In the genomic region with DNA sequence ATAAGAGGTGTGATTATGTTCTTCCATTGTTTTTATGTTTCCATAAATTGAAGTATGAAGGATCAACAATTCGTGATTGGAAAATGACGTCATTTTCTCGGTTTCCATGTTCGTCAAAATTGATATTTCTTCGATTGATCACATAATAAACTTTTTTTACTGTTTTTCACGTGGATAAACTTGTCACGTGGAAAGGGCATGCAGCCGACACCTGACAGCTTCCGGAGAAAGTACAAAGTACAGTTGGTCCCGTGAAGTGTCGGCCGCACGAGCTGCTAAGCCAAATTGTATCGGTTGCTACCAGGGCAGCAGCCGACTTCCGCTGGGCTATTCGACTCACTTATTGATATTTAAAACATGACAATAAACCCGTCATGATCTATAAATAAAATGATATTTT, we compare ENCODE assay signal across 4 worm cellular contexts.
TF ChIP-seq lines count a peak whose summit lies in the region.

No protein-coding gene starts in this region.

TF ChIP-seq in whole organism, L1 larva, 84 proteins besides CTCF, POLR2A, EP300 and RAD21 (continued from another document):
- no peak for TF ChIP-seq elt-2 (tag; optimal IDR thresholded peaks at IDR 0.05; lab: Kevin White, UChicago)
- no peak for TF ChIP-seq unc-62 (GFP tag; optimal IDR thresholded peaks at IDR 0.05; lab: Kevin White, UChicago)
- TF ChIP-seq ces-1 (GFP tag; optimal IDR thresholded peaks at IDR 0.05; lab: Kevin White, UChicago) = no peak
- peak; percentile 50 for TF ChIP-seq nhr-20 (tag; optimal IDR thresholded peaks at IDR 0.05; lab: Kevin White, UChicago)
- TF ChIP-seq alr-1 (tag; optimal IDR thresholded peaks at IDR 0.05; lab: Kevin White, UChicago; ENCODE audit: borderline replicate concordance) = no peak
- TF ChIP-seq hpl-2 (GFP tag; optimal IDR thresholded peaks at IDR 0.05; lab: Kevin White, UChicago) = no peak
- TF ChIP-seq snu-23 (GFP tag; optimal IDR thresholded peaks at IDR 0.05; lab: Kevin White, UChicago) = peak; percentile 35
- no peak for TF ChIP-seq mab-9 (GFP tag; IDR thresholded peaks at IDR 0.05; lab: Robert Waterston, UW)
- peak; percentile 35 for TF ChIP-seq lin-14 (GFP tag; optimal IDR thresholded peaks at IDR 0.05; lab: Kevin White, UChicago)
- TF ChIP-seq snpc-4 (tag; optimal IDR thresholded peaks at IDR 0.05; lab: Kevin White, UChicago) = peak; percentile 80
- TF ChIP-seq hlh-17 (GFP tag; optimal IDR thresholded peaks at IDR 0.05; lab: Kevin White, UChicago; ENCODE audit: borderline replicate concordance) = no peak

TF ChIP-seq in whole organism, L2 larva, 48 proteins besides CTCF, POLR2A, EP300 and RAD21 (continued from another document):
- TF ChIP-seq sem-4 (tag; optimal IDR thresholded peaks at IDR 0.05; lab: Kevin White, UChicago) = no peak
- no peak for TF ChIP-seq lin-39 (tag; optimal IDR thresholded peaks at IDR 0.05; lab: Kevin White, UChicago)
- TF ChIP-seq mbf-1 (tag; optimal IDR thresholded peaks at IDR 0.05; lab: Kevin White, UChicago) = no peak
- no peak for TF ChIP-seq unc-39 (tag; optimal IDR thresholded peaks at IDR 0.05; lab: Kevin White, UChicago)
- TF ChIP-seq nhr-10 (tag; optimal IDR thresholded peaks at IDR 0.05; lab: Kevin White, UChicago) = no peak
- TF ChIP-seq peb-1 (tag; optimal IDR thresholded peaks at IDR 0.05; lab: Kevin White, UChicago) = no peak
- TF ChIP-seq nhr-25 (tag; optimal IDR thresholded peaks at IDR 0.05; lab: Kevin White, UChicago) = no peak
TF ChIP-seq in whole organism, L2 larva: peak in this region for 3.

TF ChIP-seq in whole organism, L4 larva, 104 proteins besides CTCF, POLR2A, EP300 and RAD21 (continued from another document):
- TF ChIP-seq gei-8 (GFP tag; optimal IDR thresholded peaks at IDR 0.05; lab: Kevin White, UChicago) = no peak
- TF ChIP-seq rbr-2 (tag; optimal IDR thresholded peaks at IDR 0.05; lab: Kevin White, UChicago) = no peak
- peak in 1 of 2 experiments; percentile 53 for TF ChIP-seq unc-62 (GFP tag; optimal IDR thresholded peaks at IDR 0.05 in 1 of 2; lab: Kevin White, UChicago)
- no peak for TF ChIP-seq unc-62 (tag; optimal IDR thresholded peaks at IDR 0.05; lab: Kevin White, UChicago)
- TF ChIP-seq dmd-6 (GFP tag; IDR thresholded peaks at IDR 0.05; lab: Robert Waterston, UW) = peak; percentile 55
- no peak for TF ChIP-seq ceh-62 (tag; optimal IDR thresholded peaks at IDR 0.05; lab: Kevin White, UChicago)
- TF ChIP-seq nhr-48 (tag; optimal IDR thresholded peaks at IDR 0.05; lab: Kevin White, UChicago) = peak; percentile 66
- TF ChIP-seq lsy-2 (tag; optimal IDR thresholded peaks at IDR 0.05; lab: Kevin White, UChicago) = no peak
- TF ChIP-seq mxl-3 (GFP tag; optimal IDR thresholded peaks at IDR 0.05; lab: Kevin White, UChicago) = no peak
TF ChIP-seq in whole organism, L4 larva: peak in this region for 6.

TF ChIP-seq in whole organism, young adult, 124 proteins besides CTCF, POLR2A, EP300 and RAD21 (continued from another document):
- TF ChIP-seq snpc-4 (GFP tag; optimal IDR thresholded peaks at IDR 0.05; lab: Kevin White, UChicago) (no peak), snpc-4 (tag; optimal IDR thresholded peaks at IDR 0.05; lab: Kevin White, UChicago) (peak; percentile 23 to 87 (median 78)), pbrm-1 (GFP tag; IDR thresholded peaks at IDR 0.05; lab: Robert Waterston, UW) (no peak), B0019.2 (GFP tag; conservative IDR thresholded peaks at IDR 0.05; lab: Robert Waterston, UW) (no peak), snpc-1.1 (tag; optimal IDR thresholded peaks at IDR 0.05; lab: Kevin White, UChicago; ENCODE audit: insufficient read depth) (no peak), attf-3 (GFP tag; conservative IDR thresholded peaks at IDR 0.05; lab: Robert Waterston, UW) (no peak), madf-3 (GFP tag; IDR thresholded peaks at IDR 0.05; lab: Robert Waterston, UW) (no peak), F10E7.11 (tag; optimal IDR thresholded peaks at IDR 0.05; lab: Kevin White, UChicago) (no peak), lin-26 (GFP tag; IDR thresholded peaks at IDR 0.05; lab: Robert Waterston, UW) (0 out of 2 replicates have a peak, but pooled peaks have one; percentile 38), athp-1 (tag; optimal IDR thresholded peaks at IDR 0.05; lab: Kevin White, UChicago) (no peak), sdz-38 (tag; optimal IDR thresholded peaks at IDR 0.05; lab: Kevin White, UChicago) (no peak)
